Fruit fly (Drosophila melanogaster) whole organism, adult: Measurements from ENCODE around the gene CG5906.

Experiments used
- CG12768 ChIP-seq: fragments of 200-800 bp; sonication (Bioruptor generic); optimal IDR thresholded peaks from 2 replicates; lab custom pipeline; 2017; ENCODE audit warnings: missing biosample characterization, missing genetic modification characterization, mild to moderate bottlenecking, moderate library complexity, missing genetic modification reagents
- CG14711 ChIP-seq: fragments of 200-800 bp; sonication (Bioruptor generic); optimal IDR thresholded peaks from 2 replicates; lab custom pipeline; 2018; ENCODE audit warnings: missing biosample characterization, mild to moderate bottlenecking, missing genetic modification characterization, moderate library complexity
- CG1620 ChIP-seq: fragments of 200-800 bp; sonication (Bioruptor generic); optimal IDR thresholded peaks from 2 replicates; lab custom pipeline; 2016; ENCODE audit warnings: missing biosample characterization, missing genetic modification characterization
- CG33017 ChIP-seq: fragments of 200-800 bp; sonication (Bioruptor generic); optimal IDR thresholded peaks from 2 replicates; lab custom pipeline; 2018; ENCODE audit warnings: missing biosample characterization, mild to moderate bottlenecking, missing genetic modification characterization, moderate library complexity
- Clk ChIP-seq: fragments of 200-800 bp; sonication (Bioruptor generic); optimal IDR thresholded peaks from 2 replicates; lab custom pipeline; 2017; ENCODE audit warnings: missing biosample characterization, missing genetic modification characterization
- Crg-1 ChIP-seq: fragments of 200-800 bp; sonication (Bioruptor generic); optimal IDR thresholded peaks from 2 replicates; lab custom pipeline; 2016; ENCODE audit warnings: missing biosample characterization, missing genetic modification characterization
- kay ChIP-seq: fragments of 200-800 bp; sonication (Bioruptor generic); peaks from one replicate; lab custom pipeline; 2016; ENCODE audit warnings: missing biosample characterization, missing genetic modification characterization, borderline replicate concordance
- pad ChIP-seq: fragments of 200-800 bp; sonication (Bioruptor generic); optimal IDR thresholded peaks from 3 replicates; lab custom pipeline; 2017; ENCODE audit warnings: missing biosample characterization, missing genetic modification characterization, mild to moderate bottlenecking, moderate library complexity, missing genetic modification reagents
- tj ChIP-seq: fragments of 200-800 bp; sonication (Bioruptor generic); optimal IDR thresholded peaks from 3 replicates; lab custom pipeline; 2017; ENCODE audit warnings: missing biosample characterization, mild to moderate bottlenecking, missing genetic modification characterization, moderate library complexity

- TF ChIP-seq Clk (GFP tag; lab: Kevin White, UChicago) (no peak), Crg-1 (GFP tag; lab: Kevin White, UChicago) (no peak), tj (GFP tag; lab: Kevin White, UChicago) (no peak), pad (no peak), CG14711 (tag; lab: Kevin White, UChicago) (no peak), kay (no peak), CG12768 (GFP tag; lab: Kevin White, UChicago) (no peak), CG33017 (no peak), CG1620 (GFP tag; lab: Kevin White, UChicago) (no peak)
These were observed 18.2 kb downstream of the CG5906 start for dm6 chr3L:11852924-11853323.
